Fruit fly (Drosophila melanogaster): ENCODE results near the gene Reph.

Gene Reph

DNA sequence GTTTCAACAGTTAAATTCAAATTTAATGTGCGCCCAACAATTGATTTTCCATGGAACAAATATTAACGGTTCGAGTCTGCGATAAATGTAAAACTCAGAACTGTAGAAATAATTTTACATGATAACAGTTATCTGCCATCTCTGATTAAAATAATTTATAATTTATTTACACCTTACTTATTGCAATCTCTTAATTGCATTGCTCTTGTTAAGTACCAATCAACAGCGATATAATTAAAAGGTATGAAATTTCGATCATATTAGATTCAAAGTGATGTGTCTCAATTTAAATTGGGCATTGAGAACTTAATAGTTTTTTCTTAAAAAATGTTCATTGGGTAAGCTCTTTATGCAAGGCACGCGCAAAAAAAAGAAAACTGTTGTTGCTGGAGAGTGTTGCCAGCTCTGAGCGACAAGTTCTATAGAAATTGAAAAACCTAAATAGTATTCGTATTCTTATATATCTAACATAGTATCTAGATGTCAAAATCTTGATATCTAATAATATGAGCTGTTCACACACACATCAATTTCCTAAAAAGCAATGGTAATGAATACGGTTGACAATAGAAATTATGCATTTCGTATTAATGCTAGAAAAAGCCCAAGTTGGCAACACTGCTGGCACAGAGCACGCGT, 408 bp upstream of the Reph start (continued):
- peak; percentile 52 for TF ChIP-seq sug (tag; optimal IDR thresholded peaks at IDR 0.05)
- peak; percentile 28 for TF ChIP-seq Hand (GFP tag; optimal IDR thresholded peaks at IDR 0.05)
- TF ChIP-seq CG42726 (GFP tag; IDR thresholded peaks at IDR 0.05; ENCODE audit: partially characterized antibody), result no peak
- TF ChIP-seq wek (GFP tag; optimal IDR thresholded peaks at IDR 0.05), result no peak
- peak; percentile 95 for TF ChIP-seq Sry-β (GFP tag; optimal IDR thresholded peaks at IDR 0.05)
- TF ChIP-seq ac (GFP tag; optimal IDR thresholded peaks at IDR 0.05), result no peak
- TF ChIP-seq Vsx1 (GFP tag; optimal IDR thresholded peaks at IDR 0.05), result no peak
- TF ChIP-seq BtbVII (GFP tag; optimal IDR thresholded peaks at IDR 0.05), result peak; percentile 42
- no peak for TF ChIP-seq Lhr (GFP tag; optimal IDR thresholded peaks at IDR 0.05)
- peak; percentile 35 for TF ChIP-seq CG32767 (GFP tag; IDR thresholded peaks at IDR 0.05)
- TF ChIP-seq vnd (GFP tag; IDR thresholded peaks at IDR 0.05; ENCODE audit: partially characterized antibody), result no peak
- TF ChIP-seq pita (GFP tag; optimal IDR thresholded peaks at IDR 0.05), result peak; percentile 31
- TF ChIP-seq ci (GFP tag; IDR thresholded peaks at IDR 0.05), result peak; percentile 87
- peak; percentile 53 for TF ChIP-seq mam (GFP tag; optimal IDR thresholded peaks at IDR 0.05)
- TF ChIP-seq Pdp1 (GFP tag; optimal IDR thresholded peaks at IDR 0.05), result peak; percentile 26 to 94
- TF ChIP-seq lola (GFP tag; optimal IDR thresholded peaks at IDR 0.05), result no peak
- peak; percentile 20 for TF ChIP-seq Bdp1 (GFP tag; optimal IDR thresholded peaks at IDR 0.05)
- TF ChIP-seq NC2β (GFP tag; optimal IDR thresholded peaks at IDR 0.05), result peak; percentile 45
- no peak for TF ChIP-seq Dad (GFP tag; optimal IDR thresholded peaks at IDR 0.05)
- no peak; the same call in 1 of the 2 replicates for TF ChIP-seq Oaz (GFP tag; IDR thresholded peaks at IDR 0.05)
- peak; percentile 61 for TF ChIP-seq CG10267 (tag; optimal IDR thresholded peaks at IDR 0.05)
- no peak for TF ChIP-seq CG7987 (GFP tag; optimal IDR thresholded peaks at IDR 0.05)
- peak; percentile 75 for TF ChIP-seq CG14014 (GFP tag; IDR thresholded peaks at IDR 0.05)
- TF ChIP-seq cg (GFP tag; optimal IDR thresholded peaks at IDR 0.05), result no peak
- TF ChIP-seq ssp (GFP tag; IDR thresholded peaks at IDR 0.05), result peak; percentile 48; the same call in 1 of the 2 replicates
- TF ChIP-seq tll (GFP tag; optimal IDR thresholded peaks at IDR 0.05), result no peak
- peak; percentile 24 for TF ChIP-seq CG18262 (tag; optimal IDR thresholded peaks at IDR 0.05)
- no peak for TF ChIP-seq aop (GFP tag; IDR thresholded peaks at IDR 0.05)
- TF ChIP-seq CG8281 (tag; optimal IDR thresholded peaks at IDR 0.05), result no peak
- TF ChIP-seq CG11456 (GFP tag; IDR thresholded peaks at IDR 0.05), result peak; percentile 68; the same call in 2 of the 3 replicates
- TF ChIP-seq CG8765 (GFP tag; IDR thresholded peaks at IDR 0.05), result no peak
- TF ChIP-seq Dfd (GFP tag; optimal IDR thresholded peaks at IDR 0.05), result no peak
- TF ChIP-seq CG8359 (GFP tag; optimal IDR thresholded peaks at IDR 0.05; ENCODE audit: borderline replicate concordance), result peak; percentile 3
- TF ChIP-seq CG13775 (GFP tag; optimal IDR thresholded peaks at IDR 0.05), result peak; percentile 71
- TF ChIP-seq CG12942 (GFP tag; optimal IDR thresholded peaks at IDR 0.05), result peak; percentile 34
- no peak for TF ChIP-seq CG6791 (GFP tag; IDR thresholded peaks at IDR 0.05; ENCODE audit: partially characterized antibody)
- TF ChIP-seq CG4730 (GFP tag; IDR thresholded peaks at IDR 0.05), result peak; percentile 47; the same call in 1 of the 2 replicates
- no peak for TF ChIP-seq nau (GFP tag; optimal IDR thresholded peaks at IDR 0.05)
- TF ChIP-seq Deaf1 (tag; optimal IDR thresholded peaks at IDR 0.05), result no peak
- no peak for TF ChIP-seq pnt (GFP tag; optimal IDR thresholded peaks at IDR 0.05)
- TF ChIP-seq CG17802 (tag; optimal IDR thresholded peaks at IDR 0.05), result no peak
- peak; percentile 51; the same call in 1 of the 3 replicates for TF ChIP-seq CG7357 (GFP tag; IDR thresholded peaks at IDR 0.05)
- peak; percentile 77 for TF ChIP-seq CG13424 (tag; optimal IDR thresholded peaks at IDR 0.05)
- no peak for TF ChIP-seq z (GFP tag; IDR thresholded peaks at IDR 0.05)
- TF ChIP-seq CoRest (tag; optimal IDR thresholded peaks at IDR 0.05), result peak; percentile 81
- TF ChIP-seq maf-S (GFP tag; optimal IDR thresholded peaks at IDR 0.05), result no peak
- TF ChIP-seq CG14860 (GFP tag; IDR thresholded peaks at IDR 0.05; ENCODE audit: partially characterized antibody), result no peak
- TF ChIP-seq Asciz (GFP tag; optimal IDR thresholded peaks at IDR 0.05), result peak; percentile 42
